Worm (Caenorhabditis elegans) whole organism, late embryonic: ENCODE measurements around the gene serp-1.2.
A peak's percentile ranks its signal among the peaks of the same experiment; 100 is the strongest.

ENCODE experiments used
- C08G9.2 ChIP-seq: sonication (generic microtip); optimal IDR thresholded peaks from 2 replicates; lab custom pipeline; 2016; ENCODE audit warnings: mild to moderate bottlenecking, missing genetic modification characterization, moderate library complexity, missing compliant biosample characterization
- C38D4.7 ChIP-seq: fragments of 200-800 bp; sonication (Bioruptor generic); optimal IDR thresholded peaks from 2 replicates; lab custom pipeline; 2018; ENCODE audit warnings: mild to moderate bottlenecking, missing genetic modification characterization, moderate library complexity, missing compliant biosample characterization
- F13H6.1 ChIP-seq: sonication (generic microtip); optimal IDR thresholded peaks from 2 replicates; lab custom pipeline; 2016; ENCODE audit warnings: missing genetic modification characterization, missing compliant biosample characterization
- K09A11.1 ChIP-seq: sonication (generic microtip); optimal IDR thresholded peaks from 2 replicates; lab custom pipeline; 2017; ENCODE audit warnings: antibody characterized with exemption, mild to moderate bottlenecking, missing genetic modification characterization, missing compliant biosample characterization; ENCODE audit not compliant: insufficient read depth
- T23F11.4 ChIP-seq: fragments of 200-800 bp; sonication (Bioruptor generic); optimal IDR thresholded peaks from 2 replicates; lab custom pipeline; 2018; ENCODE audit warnings: mild to moderate bottlenecking, missing genetic modification characterization, missing compliant biosample characterization
- Y22D7AL.16 ChIP-seq: sonication (generic microtip); optimal IDR thresholded peaks from 2 replicates; lab custom pipeline; 2016; ENCODE audit warnings: missing genetic modification characterization, missing compliant biosample characterization
- ceh-14 ChIP-seq: sonication (generic microtip); optimal IDR thresholded peaks from 2 replicates; lab custom pipeline; 2016; ENCODE audit warnings: missing genotype, missing genetic modification characterization, missing compliant biosample characterization
- ceh-19 ChIP-seq: fragments of 200-800 bp; sonication (Bioruptor generic); optimal IDR thresholded peaks from 2 replicates; lab custom pipeline; 2018; ENCODE audit warnings: mild to moderate bottlenecking, missing genetic modification characterization, missing compliant biosample characterization
- ceh-22 ChIP-seq: sonication (generic microtip); optimal IDR thresholded peaks from 2 replicates; lab custom pipeline; 2017; ENCODE audit warnings: missing biosample characterization, missing genetic modification characterization
- ceh-24 ChIP-seq: sonication (generic microtip); optimal IDR thresholded peaks from 2 replicates; lab custom pipeline; 2016; ENCODE audit warnings: mild to moderate bottlenecking, missing genetic modification characterization, missing compliant biosample characterization
- ceh-30 ChIP-seq: fragments of 150-350 bp; optimal IDR thresholded peaks from 2 replicates; lab custom pipeline; 2014; ENCODE audit warnings: missing biosample characterization, missing genetic modification characterization
- ceh-31 ChIP-seq: sonication (generic microtip); optimal IDR thresholded peaks from 2 replicates; lab custom pipeline; 2016; ENCODE audit warnings: missing genetic modification characterization, missing compliant biosample characterization
- ceh-45 ChIP-seq: fragments of 200-800 bp; sonication (Bioruptor generic); IDR thresholded peaks from 2 replicates; pipeline ENCODE4 v1.3.6; 2022; ENCODE audit warnings: missing genetic modification reagents, missing genetic modification characterization, missing compliant biosample characterization
- che-1 ChIP-seq: sonication (generic microtip); optimal IDR thresholded peaks from 2 replicates; lab custom pipeline; 2016; ENCODE audit warnings: mild to moderate bottlenecking, missing genetic modification characterization, missing compliant biosample characterization
- dmd-4 ChIP-seq: sonication (generic microtip); optimal IDR thresholded peaks from 2 replicates; lab custom pipeline; 2016; ENCODE audit warnings: borderline replicate concordance, missing genetic modification characterization, missing compliant biosample characterization
- ets-4 ChIP-seq: sonication (generic microtip); optimal IDR thresholded peaks from 2 replicates; lab custom pipeline; 2016; ENCODE audit warnings: missing genetic modification characterization, missing compliant biosample characterization
- eyg-1 ChIP-seq: sonication (generic microtip); optimal IDR thresholded peaks from 2 replicates; lab custom pipeline; 2016; ENCODE audit warnings: missing genotype, missing genetic modification characterization, missing compliant biosample characterization
- fax-1 ChIP-seq: sonication (generic microtip); optimal IDR thresholded peaks from 2 replicates; lab custom pipeline; 2016; ENCODE audit warnings: missing genotype, missing genetic modification characterization, missing compliant biosample characterization
- fkh-10 ChIP-seq: fragments of 150-350 bp; optimal IDR thresholded peaks from 2 replicates; lab custom pipeline; 2014; ENCODE audit warnings: missing biosample characterization, missing genetic modification reagents, missing genetic modification characterization
- fkh-6 ChIP-seq: sonication (generic microtip); optimal IDR thresholded peaks from 2 replicates; lab custom pipeline; 2016; ENCODE audit warnings: missing genetic modification characterization, missing compliant biosample characterization
- hlh-15 ChIP-seq: sonication (generic microtip); optimal IDR thresholded peaks from 2 replicates; lab custom pipeline; 2016; ENCODE audit warnings: missing genetic modification characterization, missing compliant biosample characterization
- hlh-8 ChIP-seq: sonication (generic microtip); optimal IDR thresholded peaks from 2 replicates; lab custom pipeline; 2016; ENCODE audit warnings: missing genotype, missing genetic modification characterization, missing compliant biosample characterization
- lin-11 ChIP-seq: fragments of 200-800 bp; sonication (Bioruptor generic); optimal IDR thresholded peaks from 2 replicates; lab custom pipeline; 2018; ENCODE audit warnings: mild to moderate bottlenecking, missing genetic modification characterization, missing compliant biosample characterization
- mec-3 ChIP-seq: sonication (generic microtip); optimal IDR thresholded peaks from 2 replicates; lab custom pipeline; 2016; ENCODE audit warnings: borderline replicate concordance, missing genetic modification characterization, missing compliant biosample characterization
- nfya-1 ChIP-seq: sonication (generic microtip); optimal IDR thresholded peaks from 2 replicates; lab custom pipeline; 2017; ENCODE audit warnings: missing genetic modification characterization, mild to moderate bottlenecking, missing compliant biosample characterization, antibody characterized with exemption, moderate library complexity
- nhr-11 ChIP-seq: fragments of 150-350 bp; optimal IDR thresholded peaks from 2 replicates; lab custom pipeline; 2014; ENCODE audit warnings: missing biosample characterization, missing genetic modification characterization
- npax-4 ChIP-seq: sonication (generic microtip); optimal IDR thresholded peaks from 2 replicates; lab custom pipeline; 2016; ENCODE audit warnings: missing genetic modification characterization, missing compliant biosample characterization
- odd-2 ChIP-seq: sonication (generic microtip); optimal IDR thresholded peaks from 2 replicates; lab custom pipeline; 2017; ENCODE audit warnings: antibody characterized with exemption, mild to moderate bottlenecking, missing genetic modification characterization, missing compliant biosample characterization
- pax-1 ChIP-seq: fragments of 150-350 bp; optimal IDR thresholded peaks from 2 replicates; lab custom pipeline; 2014; ENCODE audit warnings: missing biosample characterization, missing genetic modification characterization
- pqm-1 ChIP-seq: sonication (generic microtip); optimal IDR thresholded peaks from 2 replicates; lab custom pipeline; 2016; ENCODE audit warnings: missing genetic modification characterization, missing compliant biosample characterization
- rnt-1 ChIP-seq: sonication (generic microtip); optimal IDR thresholded peaks from 2 replicates; lab custom pipeline; 2016; ENCODE audit warnings: missing genetic modification characterization, missing compliant biosample characterization
- tbx-2 ChIP-seq: sonication (generic microtip); optimal IDR thresholded peaks from 2 replicates; lab custom pipeline; 2016; ENCODE audit warnings: missing genetic modification characterization, missing compliant biosample characterization
- tbx-7 ChIP-seq: sonication (generic microtip); optimal IDR thresholded peaks from 2 replicates; lab custom pipeline; 2016; ENCODE audit warnings: missing genotype, missing genetic modification characterization, missing compliant biosample characterization
- ttx-3 ChIP-seq: sonication (generic microtip); optimal IDR thresholded peaks from 2 replicates; lab custom pipeline; 2016; ENCODE audit warnings: missing genetic modification reagents, missing genetic modification characterization, missing compliant biosample characterization
- unc-3 ChIP-seq, 2 experiments: fragments of 200-800 bp in 1 of 2; sonication (Bioruptor generic) in 1 of 2; sonication (generic microtip) in 1 of 2; conservative IDR thresholded peaks in 1 of 2; optimal IDR thresholded peaks in 1 of 2; 2 replicates each; pipeline versions ENCODE4 v1.3.6 to Lab custom; 2016 to 2022; ENCODE audit warnings: missing compliant biosample characterization in 2 of 2, missing genetic modification characterization in 2 of 2, missing genetic modification reagents in 1 of 2
- unc-42 ChIP-seq: sonication (generic microtip); optimal IDR thresholded peaks from 2 replicates; lab custom pipeline; 2016; ENCODE audit warnings: missing genotype, missing genetic modification characterization, missing compliant biosample characterization
- unc-55 ChIP-seq: sonication (generic microtip); optimal IDR thresholded peaks from 2 replicates; lab custom pipeline; 2017; ENCODE audit warnings: missing biosample characterization, missing genetic modification reagents, missing genetic modification characterization
- unc-86 ChIP-seq: sonication (generic microtip); optimal IDR thresholded peaks from 2 replicates; lab custom pipeline; 2016; ENCODE audit warnings: missing genetic modification characterization, missing compliant biosample characterization
- zip-5 ChIP-seq: sonication (generic microtip); optimal IDR thresholded peaks from 2 replicates; lab custom pipeline; 2016; ENCODE audit warnings: missing genetic modification characterization, missing compliant biosample characterization
- ztf-16 ChIP-seq: sonication (generic microtip); optimal IDR thresholded peaks from 2 replicates; lab custom pipeline; 2017; ENCODE audit warnings: missing genetic modification characterization, missing compliant biosample characterization

The serp-1.2 gene

DNA sequence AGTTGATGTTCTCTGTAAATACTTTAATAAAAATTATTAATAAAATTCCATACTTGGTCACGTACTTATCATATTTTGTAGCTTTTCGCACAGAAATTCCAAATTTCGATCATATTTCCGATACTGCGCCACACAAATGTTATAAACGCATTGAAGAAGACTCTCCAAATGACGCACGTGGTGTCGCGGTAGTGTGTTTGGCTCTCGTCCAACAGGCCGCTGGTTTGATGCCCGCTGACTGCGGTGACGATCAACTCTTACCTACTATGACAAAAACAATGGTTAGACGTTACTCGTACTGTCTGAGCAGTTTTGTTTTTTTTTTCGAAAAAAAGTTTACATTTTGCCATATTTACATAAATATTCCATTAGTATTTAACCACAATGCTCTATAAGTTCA is 27.4 kb downstream of the serp-1.2 start (continued):
- TF ChIP-seq fax-1 (tag; lab: Kevin White, UChicago), result peak; percentile 91
- peak; percentile 89 for TF ChIP-seq ceh-14 (tag; lab: Kevin White, UChicago)
- peak; percentile 95 for TF ChIP-seq ceh-19 (GFP tag; lab: Kevin White, UChicago)
- peak; percentile 95 for TF ChIP-seq lin-11 (tag; lab: Kevin White, UChicago)
- TF ChIP-seq npax-4 (tag; lab: Kevin White, UChicago), result peak; percentile 88
- TF ChIP-seq nfya-1 (tag; lab: Kevin White, UChicago), result peak; percentile 78
- peak; percentile 95 for TF ChIP-seq che-1 (tag; lab: Kevin White, UChicago)
- TF ChIP-seq hlh-15 (tag; lab: Kevin White, UChicago), result peak; percentile 92
- peak; percentile 90 for TF ChIP-seq eyg-1
- TF ChIP-seq Y22D7AL.16 (tag; lab: Kevin White, UChicago), result peak; percentile 96
- peak; percentile 82 for TF ChIP-seq C08G9.2 (tag; lab: Kevin White, UChicago)
- peak; percentile 73 for TF ChIP-seq ceh-31 (tag; lab: Kevin White, UChicago)
- TF ChIP-seq unc-55, result no peak
- TF ChIP-seq dmd-4 (tag; lab: Kevin White, UChicago), result peak; percentile 84
- peak; percentile 93 for TF ChIP-seq fkh-6 (tag; lab: Kevin White, UChicago)
- TF ChIP-seq F13H6.1 (tag; lab: Kevin White, UChicago), result peak; percentile 88
- peak; percentile 47 for TF ChIP-seq mec-3 (tag; lab: Kevin White, UChicago)
- peak; percentile 53 for TF ChIP-seq ceh-30 (tag; lab: Kevin White, UChicago)
- peak; percentile 89 for TF ChIP-seq ceh-24
- TF ChIP-seq zip-5 (tag; lab: Kevin White, UChicago), result peak; percentile 88
- TF ChIP-seq ceh-45, result peak; percentile 86

DNA sequence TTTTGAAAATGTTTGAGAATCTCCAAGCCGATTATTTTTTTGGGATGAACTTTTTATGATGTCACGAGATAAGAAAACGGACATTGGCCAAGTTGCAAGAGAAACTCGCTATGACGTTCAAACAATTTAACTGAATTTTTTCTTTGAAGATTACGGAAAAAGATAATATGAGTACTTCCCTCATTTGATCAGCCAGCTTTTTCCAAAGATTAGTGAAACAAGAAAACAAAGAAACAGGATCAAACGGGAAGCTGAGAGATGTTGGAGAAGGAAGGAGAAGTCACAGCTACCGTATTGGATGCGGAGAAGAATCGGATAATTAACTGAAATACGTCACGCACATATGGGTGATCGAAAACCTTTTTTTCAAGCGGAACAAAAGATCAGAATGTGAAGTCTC is 28.7 kb downstream of the serp-1.2 start:
- no peak for TF ChIP-seq unc-3 (GFP tag; conservative IDR thresholded peaks at IDR 0.05; lab: Robert Waterston, UW)
- TF ChIP-seq unc-3 (tag; optimal IDR thresholded peaks at IDR 0.05; lab: Kevin White, UChicago), result no peak
- TF ChIP-seq zip-5 (tag; lab: Kevin White, UChicago), result no peak
- TF ChIP-seq mec-3 (tag; lab: Kevin White, UChicago), result no peak
- TF ChIP-seq unc-86, result no peak
- TF ChIP-seq F13H6.1 (tag; lab: Kevin White, UChicago), result no peak

DNA sequence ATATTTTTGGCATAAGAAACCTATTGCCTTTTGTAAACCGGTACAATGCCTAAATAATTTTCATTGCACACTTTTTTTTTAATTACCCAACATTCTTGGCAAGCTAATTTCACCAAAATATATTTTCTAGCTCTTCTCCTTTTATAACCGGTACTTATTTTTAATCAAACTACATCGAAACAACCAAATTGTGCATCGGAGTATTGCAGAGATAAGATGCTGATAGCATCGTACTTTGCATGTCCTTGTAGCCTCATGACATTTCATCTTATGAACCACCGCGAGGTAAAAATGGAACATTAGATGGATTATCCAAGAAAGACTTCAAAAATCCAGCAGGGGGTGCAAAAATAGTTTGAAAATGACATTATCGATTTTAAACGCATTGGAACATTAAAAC is 29.7 kb downstream of the serp-1.2 start:
- TF ChIP-seq C08G9.2 (tag; lab: Kevin White, UChicago) (no peak), fkh-10 (GFP tag; lab: Kevin White, UChicago) (no peak), T23F11.4 (GFP tag; lab: Kevin White, UChicago) (no peak), Y22D7AL.16 (tag; lab: Kevin White, UChicago) (no peak), lin-11 (tag; lab: Kevin White, UChicago) (no peak), pax-1 (tag; lab: Kevin White, UChicago) (no peak), unc-42 (tag; lab: Kevin White, UChicago) (no peak), nfya-1 (tag; lab: Kevin White, UChicago) (no peak), C38D4.7 (no peak), rnt-1 (tag; lab: Kevin White, UChicago) (no peak), hlh-8 (tag; lab: Kevin White, UChicago) (no peak), F13H6.1 (tag; lab: Kevin White, UChicago) (no peak), ceh-19 (GFP tag; lab: Kevin White, UChicago) (no peak), ttx-3 (no peak), ceh-22 (tag; lab: Kevin White, UChicago) (no peak), odd-2 (tag; lab: Kevin White, UChicago) (no peak), nhr-11 (tag; lab: Kevin White, UChicago) (no peak), ztf-16 (no peak), fax-1 (tag; lab: Kevin White, UChicago) (no peak)

DNA sequence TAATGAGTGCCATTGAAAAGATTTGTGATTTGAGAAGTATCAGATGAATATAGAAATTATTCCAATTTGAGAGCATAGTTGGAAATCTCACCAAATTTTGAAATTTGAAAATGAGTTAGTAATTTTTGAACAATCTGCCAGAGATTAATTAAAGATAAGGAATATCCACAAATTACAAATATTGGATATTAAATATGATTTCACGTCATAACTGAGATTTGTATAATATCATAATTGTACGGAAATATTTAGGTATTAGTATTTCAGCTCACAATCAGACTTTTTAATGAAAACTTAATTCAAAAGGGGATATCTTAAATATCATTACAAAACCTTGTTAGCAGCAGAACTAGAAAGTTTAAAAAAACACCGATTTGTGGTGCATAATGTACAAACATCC is 34.4 kb downstream of the serp-1.2 start, which contains the start of gene K07H8.7:
Gene K07H8.7, minus strand, starts transcription at position 101 of the 400 bp plus-strand sequence.
- TF ChIP-seq tbx-7 (tag; lab: Kevin White, UChicago), result no peak
- TF ChIP-seq ets-4, result no peak
- no peak for TF ChIP-seq pqm-1 (tag; lab: Kevin White, UChicago)
- TF ChIP-seq tbx-2 (tag; lab: Kevin White, UChicago), result no peak
- TF ChIP-seq K09A11.1 (tag; lab: Kevin White, UChicago), result no peak
- no peak for TF ChIP-seq nfya-1 (tag; lab: Kevin White, UChicago)
